Worm (Caenorhabditis elegans) whole organism, L1 larva: ENCODE measurements around the gene ins-34.

Source experiments
- F16B12.6 ChIP-seq: fragments of 150-350 bp; optimal IDR thresholded peaks from 2 replicates; lab custom pipeline; 2014; ENCODE audit warnings: missing biosample characterization, missing genetic modification characterization
- lin-39 ChIP-seq: fragments of 150-350 bp; optimal IDR thresholded peaks from 2 replicates; lab custom pipeline; 2014; ENCODE audit warnings: missing biosample characterization, missing genetic modification reagents, missing genetic modification characterization
- lsy-2 ChIP-seq, 2 experiments: fragments of 150-350 bp; optimal IDR thresholded peaks; 2 replicates each; lab custom pipeline; 2014; ENCODE audit warnings: missing biosample characterization in 2 of 2, missing genetic modification characterization in 2 of 2
- nhr-11 ChIP-seq: fragments of 150-350 bp; optimal IDR thresholded peaks from 2 replicates; lab custom pipeline; 2014; ENCODE audit warnings: missing biosample characterization, missing genetic modification characterization
- unc-62 ChIP-seq: fragments of 150-350 bp; optimal IDR thresholded peaks from 2 replicates; lab custom pipeline; 2014; ENCODE audit warnings: missing biosample characterization, missing genetic modification reagents, missing genetic modification characterization

DNA sequence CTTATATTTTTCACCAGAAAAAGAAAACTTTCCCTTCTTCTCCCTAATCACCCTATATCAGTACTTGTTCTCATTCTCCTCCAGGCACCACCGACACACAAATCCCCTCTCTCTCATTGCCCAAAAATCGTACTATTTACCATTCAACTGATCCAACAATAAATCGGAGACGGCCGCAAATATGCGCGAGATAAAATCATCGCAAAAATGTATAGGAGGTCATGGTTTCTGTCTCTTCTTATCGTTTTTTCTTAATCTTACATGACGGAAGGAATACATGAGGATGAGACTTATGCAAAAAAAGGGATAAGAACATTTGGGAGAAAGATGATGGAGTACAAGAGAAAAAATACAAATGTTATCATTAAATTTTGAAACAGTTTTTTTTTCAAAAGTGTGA is 20.0 kb upstream of the ins-34 start:
- no peak for TF ChIP-seq lsy-2 (tag; optimal IDR thresholded peaks at IDR 0.05; lab: Kevin White, UChicago)
- no peak for TF ChIP-seq unc-62 (GFP tag; lab: Kevin White, UChicago)
- no peak for TF ChIP-seq nhr-11
- no peak for TF ChIP-seq lin-39 (tag; lab: Kevin White, UChicago)
- no peak for TF ChIP-seq F16B12.6 (tag; lab: Kevin White, UChicago)
